Fruit fly (Drosophila melanogaster) whole organism, prepupa: ENCODE data around the gene Pgant8.

Source experiments
- CG31627 ChIP-seq: fragments of 200-800 bp; sonication (Bioruptor generic); optimal IDR thresholded peaks from 3 replicates; lab custom pipeline; 2016; ENCODE audit warnings: missing biosample characterization, missing genetic modification characterization
- CG8119 ChIP-seq: fragments of 200-800 bp; sonication (Bioruptor generic); IDR thresholded peaks from 3 replicates; pipeline ENCODE4 v1.3.6; 2022; ENCODE audit warnings: missing biosample characterization, missing genetic modification characterization
- Hr4 ChIP-seq: fragments of 200-800 bp; sonication (Bioruptor generic); optimal IDR thresholded peaks from 3 replicates; lab custom pipeline; 2016; ENCODE audit warnings: missing biosample characterization, missing genetic modification characterization

dm6 chr3L:15700338-15700966 is 16.8 kb downstream of the Pgant8 start:
- TF ChIP-seq CG31627 (GFP tag; lab: Kevin White, UChicago), result peak; percentile 82
- no peak for TF ChIP-seq Hr4 (GFP tag; lab: Kevin White, UChicago)
- peak; percentile 56; the same call in 2 of the 3 replicates for TF ChIP-seq CG8119
